Worm (Caenorhabditis elegans) whole organism, young adult: ENCODE results near the gene T04B2.8.
A peak's percentile ranks its signal among the peaks of the same experiment; 100 is the strongest.

Source experiments
- B0019.2 ChIP-seq: fragments of 200-800 bp; sonication (Bioruptor generic); conservative IDR thresholded peaks from 2 replicates; pipeline ENCODE4 v1.3.6; 2022; ENCODE audit warnings: missing genetic modification reagents, missing genetic modification characterization, missing compliant biosample characterization
- B0261.1 ChIP-seq: sonication (generic microtip); optimal IDR thresholded peaks from 2 replicates; lab custom pipeline; 2016; ENCODE audit warnings: mild to moderate bottlenecking, missing genetic modification characterization, moderate library complexity, missing compliant biosample characterization
- C17E4.6 ChIP-seq: fragments of 200-800 bp; sonication (Bioruptor generic); IDR thresholded peaks from 2 replicates; pipeline ENCODE4 v1.3.6; 2022; ENCODE audit warnings: missing genetic modification reagents, missing genetic modification characterization, missing compliant biosample characterization
- F49E8.2 ChIP-seq: sonication (generic microtip); optimal IDR thresholded peaks from 3 replicates; lab custom pipeline; 2017; ENCODE audit warnings: missing genetic modification characterization, mild to moderate bottlenecking, missing compliant biosample characterization, antibody characterized with exemption, moderate library complexity; ENCODE audit not compliant: insufficient read depth
- F55B11.4 ChIP-seq: sonication (generic microtip); optimal IDR thresholded peaks from 2 replicates; lab custom pipeline; 2016; ENCODE audit warnings: missing compliant biosample characterization, missing genetic modification characterization, borderline replicate concordance; ENCODE audit not compliant: insufficient read depth
- F57A8.1 ChIP-seq: fragments of 200-800 bp; sonication (Bioruptor generic); optimal IDR thresholded peaks from 2 replicates; lab custom pipeline; 2018; ENCODE audit warnings: mild to moderate bottlenecking, missing genetic modification characterization, moderate library complexity, missing compliant biosample characterization
- Y53G8AR.9 ChIP-seq: fragments of 200-800 bp; sonication (Bioruptor generic); conservative IDR thresholded peaks from 2 replicates; pipeline ENCODE4 v1.3.6; 2022; ENCODE audit warnings: missing genetic modification reagents, missing genetic modification characterization, missing compliant biosample characterization
- ZK185.1 ChIP-seq: sonication (generic microtip); optimal IDR thresholded peaks from 2 replicates; lab custom pipeline; 2016; ENCODE audit warnings: mild to moderate bottlenecking, missing genetic modification characterization, missing compliant biosample characterization; ENCODE audit not compliant: poor library complexity, severe bottlenecking
- aptf-3 ChIP-seq: fragments of 200-800 bp; sonication (Bioruptor generic); IDR thresholded peaks from 2 replicates; pipeline ENCODE4 v1.3.6; 2022; ENCODE audit warnings: missing genetic modification characterization, missing compliant biosample characterization
- atf-7 ChIP-seq: sonication (generic microtip); optimal IDR thresholded peaks from 2 replicates; lab custom pipeline; 2017; ENCODE audit warnings: mild to moderate bottlenecking, missing genetic modification characterization, missing compliant biosample characterization
- attf-6 ChIP-seq: fragments of 200-800 bp; sonication (Bioruptor generic); IDR thresholded peaks from 2 replicates; pipeline ENCODE4 v1.3.6; 2022; ENCODE audit warnings: missing genetic modification reagents, missing genetic modification characterization, missing compliant biosample characterization
- bed-2 ChIP-seq: fragments of 200-800 bp; sonication (Bioruptor generic); IDR thresholded peaks from 2 replicates; pipeline ENCODE4 v1.3.6; 2022; ENCODE audit warnings: missing genetic modification reagents, missing genetic modification characterization, missing compliant biosample characterization
- cebp-1 ChIP-seq, 2 experiments: fragments of 200-800 bp in 1 of 2; sonication (Bioruptor generic) in 1 of 2; sonication (generic microtip) in 1 of 2; IDR thresholded peaks in 1 of 2; optimal IDR thresholded peaks in 1 of 2; 2 replicates each; pipeline versions ENCODE4 v1.3.6 to Lab custom; 2017 to 2022; ENCODE audit warnings: missing compliant biosample characterization in 2 of 2, missing genetic modification characterization in 2 of 2, mild to moderate bottlenecking in 1 of 2, missing genetic modification reagents in 1 of 2, moderate library complexity in 1 of 2
- ceh-100 ChIP-seq: fragments of 200-800 bp; sonication (Bioruptor generic); IDR thresholded peaks from 2 replicates; pipeline ENCODE4 v1.3.6; 2022; ENCODE audit warnings: missing genetic modification reagents, missing genetic modification characterization, missing compliant biosample characterization
- ceh-91 ChIP-seq: fragments of 200-800 bp; sonication (Bioruptor generic); IDR thresholded peaks from 2 replicates; pipeline ENCODE4 v1.3.6; 2022; ENCODE audit warnings: missing genetic modification reagents, missing genetic modification characterization, missing compliant biosample characterization
- dpl-1 ChIP-seq: fragments of 150-350 bp; optimal IDR thresholded peaks from 2 replicates; lab custom pipeline; 2014; ENCODE audit warnings: missing biosample characterization, missing genetic modification reagents, missing genetic modification characterization
- egl-44 ChIP-seq: fragments of 200-800 bp; sonication (Bioruptor generic); IDR thresholded peaks from 2 replicates; pipeline ENCODE4 v1.3.6; 2022; ENCODE audit warnings: missing genetic modification reagents, missing genetic modification characterization, missing compliant biosample characterization
- hmg-1.2 ChIP-seq: fragments of 200-800 bp; sonication (Bioruptor generic); IDR thresholded peaks from 2 replicates; pipeline ENCODE4 v1.3.6; 2022; ENCODE audit warnings: missing genetic modification reagents, missing genetic modification characterization, missing compliant biosample characterization
- hsf-1 ChIP-seq: fragments of 200-800 bp; sonication (Bioruptor generic); IDR thresholded peaks from 2 replicates; pipeline ENCODE4 v1.3.6; 2022; ENCODE audit warnings: missing genetic modification reagents, missing genetic modification characterization, missing compliant biosample characterization
- let-526 ChIP-seq: fragments of 200-800 bp; sonication (Bioruptor generic); IDR thresholded peaks from 2 replicates; pipeline ENCODE4 v1.3.6; 2022; ENCODE audit warnings: missing genetic modification reagents, missing genetic modification characterization, missing compliant biosample characterization
- lin-54 ChIP-seq: fragments of 200-800 bp; sonication (Bioruptor generic); optimal IDR thresholded peaks from 2 replicates; lab custom pipeline; 2018; ENCODE audit warnings: mild to moderate bottlenecking, missing genetic modification characterization, missing compliant biosample characterization
- lir-1 ChIP-seq: fragments of 200-800 bp; sonication (Bioruptor generic); conservative IDR thresholded peaks from 2 replicates; pipeline ENCODE4 v1.3.6; 2022; ENCODE audit warnings: missing genetic modification reagents, missing genetic modification characterization, missing compliant biosample characterization
- lsl-1 ChIP-seq: fragments of 200-800 bp; sonication (Bioruptor generic); optimal IDR thresholded peaks from 2 replicates; lab custom pipeline; 2018; ENCODE audit warnings: mild to moderate bottlenecking, missing genetic modification characterization, moderate library complexity, missing compliant biosample characterization
- madf-3 ChIP-seq: fragments of 200-800 bp; sonication (Bioruptor generic); IDR thresholded peaks from 2 replicates; pipeline ENCODE4 v1.3.6; 2022; ENCODE audit warnings: missing genetic modification reagents, missing genetic modification characterization, missing compliant biosample characterization
- nhr-80 ChIP-seq: sonication (generic microtip); optimal IDR thresholded peaks from 2 replicates; lab custom pipeline; 2016; ENCODE audit warnings: missing genetic modification characterization, missing compliant biosample characterization
- repo-1 ChIP-seq: sonication (generic microtip); optimal IDR thresholded peaks from 2 replicates; lab custom pipeline; 2017; ENCODE audit warnings: mild to moderate bottlenecking, missing genetic modification characterization, missing compliant biosample characterization
- rpc-1 ChIP-seq, 2 experiments: fragments of 150-350 bp in 1 of 2; sonication (generic microtip) in 1 of 2; optimal IDR thresholded peaks; 2 replicates each; lab custom pipeline; 2014 to 2018; ENCODE audit warnings: missing biosample characterization in 1 of 2, missing genetic modification characterization in 1 of 2, missing genetic modification reagents in 1 of 2, missing genotype in 1 of 2
- snpc-1.1 ChIP-seq: sonication (generic microtip); optimal IDR thresholded peaks from 2 replicates; lab custom pipeline; 2017; ENCODE audit warnings: missing genetic modification characterization, mild to moderate bottlenecking, missing compliant biosample characterization, antibody characterized with exemption, moderate library complexity, missing genotype, missing genetic modification reagents; ENCODE audit not compliant: insufficient read depth
- snpc-4 ChIP-seq, 5 experiments: fragments of 150-350 bp in 1 of 5; sonication (generic microtip) in 4 of 5; optimal IDR thresholded peaks; 2 replicates each; lab custom pipeline; 2014 to 2018; ENCODE audit warnings: missing genetic modification characterization in 5 of 5, missing biosample characterization in 3 of 5, antibody characterized with exemption in 2 of 5, mild to moderate bottlenecking in 2 of 5, missing compliant biosample characterization in 2 of 5, missing genotype in 2 of 5, moderate library complexity in 2 of 5, missing genetic modification reagents in 1 of 5
- sptf-2 ChIP-seq: fragments of 200-800 bp; sonication (Bioruptor generic); optimal IDR thresholded peaks from 2 replicates; lab custom pipeline; 2018; ENCODE audit warnings: mild to moderate bottlenecking, missing genetic modification characterization, missing compliant biosample characterization
- tbp1 ChIP-seq: fragments of 200-800 bp; sonication (Bioruptor generic); optimal IDR thresholded peaks from 2 replicates; lab custom pipeline; 2018; ENCODE audit warnings: mild to moderate bottlenecking, missing genetic modification characterization, missing compliant biosample characterization
- unc-130 ChIP-seq: sonication (generic microtip); optimal IDR thresholded peaks from 2 replicates; lab custom pipeline; 2016; ENCODE audit warnings: missing genetic modification reagents, missing genetic modification characterization, missing compliant biosample characterization
- unc-62 ChIP-seq: fragments of 150-350 bp; optimal IDR thresholded peaks from 2 replicates; lab custom pipeline; 2014; ENCODE audit warnings: missing biosample characterization, missing genetic modification reagents, missing genetic modification characterization
- zim-3 ChIP-seq: sonication (generic microtip); optimal IDR thresholded peaks from 2 replicates; lab custom pipeline; 2017; ENCODE audit warnings: mild to moderate bottlenecking, missing genetic modification characterization, moderate library complexity, missing compliant biosample characterization
- ztf-25 ChIP-seq: fragments of 200-800 bp; sonication (Bioruptor generic); IDR thresholded peaks from 2 replicates; pipeline ENCODE4 v1.3.6; 2022; ENCODE audit warnings: missing genetic modification reagents, missing genetic modification characterization, missing compliant biosample characterization

The T04B2.8 gene

DNA sequence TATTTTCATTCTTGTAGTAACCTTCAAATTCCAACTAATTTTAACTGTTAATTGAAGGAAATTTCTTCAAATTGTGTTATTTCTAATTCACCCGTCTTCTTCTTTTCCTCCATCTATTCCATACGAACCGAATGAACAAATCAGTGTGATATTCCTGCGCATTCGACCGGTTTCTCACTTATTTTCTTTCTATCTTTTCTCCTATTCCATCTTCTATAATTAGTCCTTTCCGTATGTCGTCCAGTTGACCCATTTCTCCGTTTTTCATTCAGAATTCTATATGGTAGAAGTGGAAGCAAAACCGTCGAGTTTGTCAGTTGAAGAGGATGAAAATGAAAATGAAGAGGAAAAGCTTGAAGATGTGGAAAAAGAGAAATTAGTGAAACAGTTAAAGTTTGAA is 41.5 kb downstream of the T04B2.8 start, which contains the start of gene magu-4:
Gene magu-4, plus strand, starts transcription at position 218 of the 400 bp plus-strand sequence.
- TF ChIP-seq bed-2 (GFP tag; lab: Robert Waterston, UW) (no peak), ceh-100 (GFP tag; lab: Robert Waterston, UW) (no peak), unc-130 (GFP tag; lab: Kevin White, UChicago) (no peak), C17E4.6 (GFP tag; lab: Robert Waterston, UW) (no peak), attf-6 (GFP tag; lab: Robert Waterston, UW) (no peak), rpc-1 (optimal IDR thresholded peaks at IDR 0.05; lab: Kevin White, UChicago) (no peak), rpc-1 (tag; optimal IDR thresholded peaks at IDR 0.05; lab: Kevin White, UChicago) (no peak), F49E8.2 (tag; lab: Kevin White, UChicago) (no peak), F57A8.1 (GFP tag; lab: Kevin White, UChicago) (no peak), zim-3 (tag; lab: Kevin White, UChicago) (no peak), ZK185.1 (tag; lab: Kevin White, UChicago) (no peak), let-526 (no peak), hsf-1 (no peak), B0019.2 (GFP tag; lab: Robert Waterston, UW) (no peak)

DNA sequence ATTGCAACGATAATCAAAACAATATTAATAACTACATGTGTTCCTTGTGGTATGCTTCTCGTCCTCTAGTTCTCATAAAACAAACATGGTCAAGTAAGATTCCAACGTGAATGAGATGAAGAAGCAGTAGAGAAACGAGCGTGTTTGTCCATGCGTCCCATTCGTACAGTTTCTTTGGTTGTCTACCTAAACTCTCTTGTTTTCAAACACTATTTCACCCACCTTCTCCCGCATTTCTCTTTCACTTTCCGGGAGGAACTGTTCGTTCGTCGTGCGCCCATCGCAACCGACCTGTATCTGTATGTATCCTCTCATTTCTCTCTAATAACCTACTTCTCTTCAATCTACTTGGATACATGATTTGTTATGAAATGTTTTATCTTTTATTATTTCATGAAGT is 43.2 kb downstream of the T04B2.8 start:
- TF ChIP-seq B0261.1 (tag; lab: Kevin White, UChicago) (no peak), nhr-80 (tag; lab: Kevin White, UChicago) (peak; percentile 26), snpc-1.1 (tag; lab: Kevin White, UChicago) (no peak), hmg-1.2 (GFP tag; lab: Robert Waterston, UW) (peak; percentile 54; the same call in 1 of the 2 replicates)

DNA sequence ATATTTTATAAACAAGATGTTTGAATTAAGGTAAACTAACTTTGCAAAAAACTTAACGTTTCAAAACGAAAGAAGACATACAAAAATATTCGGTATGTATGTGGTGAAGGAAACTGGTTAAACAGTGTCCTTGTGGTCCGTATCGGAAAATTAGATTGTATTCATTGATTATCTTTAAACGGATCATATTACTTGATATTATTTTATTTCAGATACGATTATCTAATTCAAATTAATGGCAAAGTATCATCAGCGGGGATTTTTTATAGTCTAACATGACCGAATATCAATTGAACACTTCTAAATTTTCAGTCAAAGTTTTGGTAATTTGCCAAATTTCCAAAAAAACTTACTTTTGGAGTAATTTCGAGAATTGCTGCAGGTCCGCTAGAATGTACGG is 44.2 kb downstream of the T04B2.8 start, which contains the start of gene C47E12.13:
Gene C47E12.13, minus strand, starts transcription at position 101 of the 400 bp plus-strand sequence.
- no peak for TF ChIP-seq atf-7 (tag; lab: Kevin White, UChicago)
- no peak for TF ChIP-seq ztf-25 (GFP tag; lab: Robert Waterston, UW)
- no peak for TF ChIP-seq cebp-1 (GFP tag; IDR thresholded peaks at IDR 0.05; lab: Robert Waterston, UW)
- no peak for TF ChIP-seq cebp-1 (tag; optimal IDR thresholded peaks at IDR 0.05; lab: Kevin White, UChicago)
- TF ChIP-seq unc-62 (GFP tag; lab: Kevin White, UChicago): no peak
- no peak for TF ChIP-seq dpl-1 (GFP tag; lab: Kevin White, UChicago)
- TF ChIP-seq lin-54 (GFP tag; lab: Kevin White, UChicago): no peak
- no peak for TF ChIP-seq repo-1 (tag; lab: Kevin White, UChicago)
- no peak for TF ChIP-seq egl-44 (GFP tag; lab: Robert Waterston, UW)
- TF ChIP-seq aptf-3: no peak
- no peak for TF ChIP-seq nhr-80 (tag; lab: Kevin White, UChicago)
- TF ChIP-seq tbp1: no peak
- no peak for TF ChIP-seq bed-2 (GFP tag; lab: Robert Waterston, UW)

DNA sequence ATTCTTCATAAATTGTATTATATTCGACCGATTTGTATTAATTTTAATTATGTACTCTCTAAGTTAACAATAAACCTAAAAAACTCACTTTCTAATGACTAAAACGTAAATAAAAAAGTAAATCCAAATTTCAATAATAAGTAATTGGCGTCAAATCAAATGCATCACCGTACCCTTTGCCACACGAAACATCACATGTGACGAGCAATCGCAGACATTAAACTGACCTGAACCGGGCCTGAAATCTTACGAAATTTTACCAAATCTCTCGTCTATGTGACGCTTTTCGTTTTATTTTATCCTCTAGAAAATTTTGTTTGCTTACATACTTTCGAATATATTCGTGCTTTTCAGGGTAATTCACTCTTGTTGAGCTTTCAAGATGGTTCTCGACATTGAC is 47.6 kb downstream of the T04B2.8 start, which contains the start of the genes C47E12.2 and sars-1:
Gene C47E12.2, minus strand, starts transcription at position 131 of the 400 bp plus-strand sequence.
Gene sars-1, plus strand, starts transcription at position 355 of the 400 bp plus-strand sequence.
- no peak for TF ChIP-seq sptf-2
- TF ChIP-seq cebp-1 (GFP tag; IDR thresholded peaks at IDR 0.05; lab: Robert Waterston, UW): no peak; the same call in 1 of the 2 replicates
- peak; percentile 73 for TF ChIP-seq cebp-1 (tag; optimal IDR thresholded peaks at IDR 0.05; lab: Kevin White, UChicago)
- no peak for TF ChIP-seq snpc-4 (GFP tag; optimal IDR thresholded peaks at IDR 0.05; lab: Kevin White, UChicago)
- TF ChIP-seq snpc-4 (tag; optimal IDR thresholded peaks at IDR 0.05; lab: Kevin White, UChicago): peak in 1 of 4 experiments; percentile 16
- peak; percentile 51 for TF ChIP-seq lsl-1 (GFP tag; lab: Kevin White, UChicago)
- TF ChIP-seq F55B11.4 (tag; lab: Kevin White, UChicago): no peak
- TF ChIP-seq madf-3 (GFP tag; lab: Robert Waterston, UW): no peak
- no peak for TF ChIP-seq unc-130 (GFP tag; lab: Kevin White, UChicago)
- no peak for TF ChIP-seq lir-1 (GFP tag; lab: Robert Waterston, UW)
- TF ChIP-seq ceh-91 (GFP tag; lab: Robert Waterston, UW): no peak
- no peak for TF ChIP-seq dpl-1 (GFP tag; lab: Kevin White, UChicago)
- TF ChIP-seq Y53G8AR.9 (GFP tag; lab: Robert Waterston, UW): no peak
